Worm (Caenorhabditis elegans) whole organism, early embryonic: ENCODE measurements around the gene snb-5.

Source experiments
- B0310.2 ChIP-seq: sonication (generic microtip); optimal IDR thresholded peaks from 2 replicates; lab custom pipeline; 2016; ENCODE audit warnings: mild to moderate bottlenecking, missing genetic modification characterization, missing compliant biosample characterization
- F13C5.2 ChIP-seq: sonication (generic microtip); optimal IDR thresholded peaks from 2 replicates; lab custom pipeline; 2017; ENCODE audit warnings: mild to moderate bottlenecking, missing genetic modification characterization, inconsistent platforms, missing compliant biosample characterization
- aly-1 ChIP-seq: sonication (generic microtip); optimal IDR thresholded peaks from 2 replicates; lab custom pipeline; 2016; ENCODE audit warnings: missing genetic modification characterization, missing compliant biosample characterization
- ama-1 ChIP-seq: fragments of 150-350 bp; optimal IDR thresholded peaks from 2 replicates; lab custom pipeline; 2014
- ceh-13 ChIP-seq: fragments of 200-800 bp; sonication (Bioruptor generic); optimal IDR thresholded peaks from 2 replicates; lab custom pipeline; 2018; ENCODE audit warnings: mild to moderate bottlenecking, missing genetic modification characterization, missing compliant biosample characterization
- ceh-36 ChIP-seq: sonication (generic microtip); optimal IDR thresholded peaks from 2 replicates; lab custom pipeline; 2016; ENCODE audit warnings: missing genetic modification characterization, inconsistent platforms, missing compliant biosample characterization
- ets-7 ChIP-seq: sonication (generic microtip); optimal IDR thresholded peaks from 2 replicates; lab custom pipeline; 2016; ENCODE audit warnings: missing genotype, missing genetic modification characterization, missing compliant biosample characterization
- flt-1 ChIP-seq: fragments of 200-800 bp; sonication (Bioruptor generic); IDR thresholded peaks from 2 replicates; pipeline ENCODE4 v1.3.6; 2022; ENCODE audit warnings: missing genetic modification characterization, missing compliant biosample characterization
- hmbx-1 ChIP-seq: sonication (generic microtip); optimal IDR thresholded peaks from 2 replicates; lab custom pipeline; 2016; ENCODE audit warnings: mild to moderate bottlenecking, missing genetic modification characterization, missing compliant biosample characterization
- hmg-4 ChIP-seq: fragments of 200-800 bp; sonication (Bioruptor generic); optimal IDR thresholded peaks from 2 replicates; lab custom pipeline; 2018; ENCODE audit warnings: mild to moderate bottlenecking, missing genetic modification characterization, missing compliant biosample characterization
- hnd-1 ChIP-seq: sonication (generic microtip); optimal IDR thresholded peaks from 2 replicates; lab custom pipeline; 2016; ENCODE audit warnings: missing genetic modification characterization, missing compliant biosample characterization
- pes-1 ChIP-seq: fragments of 200-800 bp; sonication (Bioruptor generic); IDR thresholded peaks from 2 replicates; pipeline ENCODE4 v1.3.6; 2022; ENCODE audit warnings: missing genetic modification reagents, missing genetic modification characterization, missing compliant biosample characterization
- scrt-1 ChIP-seq: fragments of 200-800 bp; sonication (Bioruptor generic); IDR thresholded peaks from 2 replicates; pipeline ENCODE4 v1.3.6; 2022; ENCODE audit warnings: missing genetic modification characterization, missing compliant biosample characterization
- sea-1 ChIP-seq: fragments of 200-800 bp; sonication (Bioruptor generic); conservative IDR thresholded peaks from 2 replicates; pipeline ENCODE4 v1.3.6; 2022; ENCODE audit warnings: missing genetic modification characterization, missing compliant biosample characterization
- tbx-11 ChIP-seq: fragments of 200-800 bp; sonication (Bioruptor generic); IDR thresholded peaks from 2 replicates; pipeline ENCODE4 v1.3.6; 2022; ENCODE audit warnings: missing genetic modification characterization, missing compliant biosample characterization
- tbx-37 ChIP-seq: fragments of 200-800 bp; sonication (Bioruptor generic); conservative IDR thresholded peaks from 2 replicates; pipeline ENCODE4 v1.3.6; 2022; ENCODE audit warnings: missing genetic modification reagents, missing genetic modification characterization, missing compliant biosample characterization
- tra-4 ChIP-seq: sonication (generic microtip); optimal IDR thresholded peaks from 2 replicates; lab custom pipeline; 2017; ENCODE audit warnings: missing genetic modification characterization, missing compliant biosample characterization

The snb-5 gene

ce11 chrIII:8235358-8235757, 32.5 kb downstream of the snb-5 start, which contains the start of gene C02F5.14:
C02F5.14 (minus strand) TSS chrIII:8235514.
- TF ChIP-seq ama-1: no peak
- TF ChIP-seq tbx-37 (GFP tag; lab: Robert Waterston, UW): no peak
- TF ChIP-seq hmbx-1 (tag; lab: Kevin White, UChicago): no peak

ce11 chrIII:8235880-8236279, 33.0 kb downstream of the snb-5 start, which contains the start of gene C02F5.5:
C02F5.5 (plus strand) TSS chrIII:8236180.
- TF ChIP-seq scrt-1 (GFP tag; lab: Robert Waterston, UW) (no peak), tbx-11 (no peak), ama-1 (no peak), B0310.2 (tag; lab: Kevin White, UChicago) (no peak), hmg-4 (no peak), tbx-37 (GFP tag; lab: Robert Waterston, UW) (no peak), tra-4 (tag; lab: Kevin White, UChicago) (no peak), ceh-36 (tag; lab: Kevin White, UChicago) (no peak), sea-1 (GFP tag; lab: Robert Waterston, UW) (no peak), flt-1 (GFP tag; lab: Robert Waterston, UW) (no peak), hnd-1 (no peak), F13C5.2 (no peak)

ce11 chrIII:8237827-8238226, 35.0 kb downstream of the snb-5 start, which contains the start of gene tsp-2:
tsp-2 (minus strand) TSS chrIII:8237935.
- TF ChIP-seq B0310.2 (tag; lab: Kevin White, UChicago) (no peak), flt-1 (GFP tag; lab: Robert Waterston, UW) (no peak), ceh-36 (tag; lab: Kevin White, UChicago) (no peak), ama-1 (no peak), sea-1 (GFP tag; lab: Robert Waterston, UW) (no peak), F13C5.2 (no peak)

ce11 chrIII:8239325-8239724, 36.5 kb downstream of the snb-5 start, which contains the start of gene tsp-1:
tsp-1 (minus strand) TSS chrIII:8239423.
- TF ChIP-seq hmbx-1 (tag; lab: Kevin White, UChicago) (no peak), ceh-36 (tag; lab: Kevin White, UChicago) (no peak), hmg-4 (no peak), scrt-1 (GFP tag; lab: Robert Waterston, UW) (no peak)

- TF ChIP-seq flt-1 (GFP tag; lab: Robert Waterston, UW) (no peak), aly-1 (tag; lab: Kevin White, UChicago) (no peak), B0310.2 (tag; lab: Kevin White, UChicago) (no peak), sea-1 (GFP tag; lab: Robert Waterston, UW) (no peak), ceh-13 (no peak), ama-1 (no peak), tra-4 (tag; lab: Kevin White, UChicago) (no peak), tbx-37 (GFP tag; lab: Robert Waterston, UW) (no peak)
Measured at ce11 chrIII:8240247-8240646, 37.4 kb downstream of the snb-5 start.

- TF ChIP-seq flt-1 (GFP tag; lab: Robert Waterston, UW) (no peak), pes-1 (GFP tag; lab: Robert Waterston, UW) (no peak), ceh-36 (tag; lab: Kevin White, UChicago) (no peak)
Measured at ce11 chrIII:8240948-8241347, 38.1 kb downstream of the snb-5 start.

- TF ChIP-seq ceh-13 (no peak), tra-4 (tag; lab: Kevin White, UChicago) (no peak), B0310.2 (tag; lab: Kevin White, UChicago) (no peak), F13C5.2 (no peak), hmbx-1 (tag; lab: Kevin White, UChicago) (no peak), aly-1 (tag; lab: Kevin White, UChicago) (no peak), flt-1 (GFP tag; lab: Robert Waterston, UW) (no peak), pes-1 (GFP tag; lab: Robert Waterston, UW) (no peak)
Measured at ce11 chrIII:8242809-8243208, 40.0 kb downstream of the snb-5 start, which contains the start of gene C02F5.12. C02F5.12 (minus strand) TSS chrIII:8243029.

ce11 chrIII:8244052-8244451, 41.2 kb downstream of the snb-5 start, which contains the start of the genes pbs-6 and cids-1:
pbs-6 (minus strand) TSS chrIII:8244092.
cids-1 (plus strand) TSS chrIII:8244445.
- TF ChIP-seq ceh-36 (tag; lab: Kevin White, UChicago): no peak
- TF ChIP-seq aly-1 (tag; lab: Kevin White, UChicago): no peak
- TF ChIP-seq hmg-4: no peak

ce11 chrIII:8245591-8245990, 42.7 kb downstream of the snb-5 start, which contains the start of gene C02F5.3:
C02F5.3 (plus strand) TSS chrIII:8245891.
- no peak for TF ChIP-seq flt-1 (GFP tag; lab: Robert Waterston, UW)

ce11 chrIII:8247051-8247450, 44.2 kb downstream of the snb-5 start, which contains the start of gene C02F5.13:
C02F5.13 (plus strand) TSS chrIII:8247351.
- TF ChIP-seq sea-1 (GFP tag; lab: Robert Waterston, UW) (no peak), ets-7 (tag; lab: Kevin White, UChicago) (no peak), F13C5.2 (no peak), ceh-36 (tag; lab: Kevin White, UChicago) (no peak), ama-1 (no peak), tra-4 (tag; lab: Kevin White, UChicago) (no peak), flt-1 (GFP tag; lab: Robert Waterston, UW) (no peak), tbx-37 (GFP tag; lab: Robert Waterston, UW) (no peak)
